Worm (Caenorhabditis elegans) whole organism, L4/young adult: Measurements from ENCODE around the gene F14D2.19.

Experiments
- W03F9.2 ChIP-seq: fragments of 150-350 bp; optimal IDR thresholded peaks from 2 replicates; lab custom pipeline; 2014; ENCODE audit warnings: missing biosample characterization, missing genetic modification characterization
- dao-5 ChIP-seq: sonication (generic microtip); optimal IDR thresholded peaks from 2 replicates; lab custom pipeline; 2016; ENCODE audit warnings: missing genotype, missing genetic modification characterization, moderate library complexity, missing compliant biosample characterization
- him-1 ChIP-seq: sonication (generic microtip); optimal IDR thresholded peaks from 2 replicates; lab custom pipeline; 2016; ENCODE audit warnings: missing genotype, missing genetic modification reagents, missing genetic modification characterization, missing compliant biosample characterization

- TF ChIP-seq him-1 (tag; lab: Kevin White, UChicago), result no peak
- TF ChIP-seq W03F9.2 (tag; lab: Kevin White, UChicago), result no peak
- TF ChIP-seq dao-5, result no peak
Measured at ce11 chrII:3367100-3367499, 30.2 kb upstream of the F14D2.19 start, which contains the start of gene Y49F6C.6.
